Worm (Caenorhabditis elegans): ENCODE results near the gene F20B6.4.

The F20B6.4 gene

ce11 chrX:4145051-4145826 lies 51.1 kb downstream of the F20B6.4 start (continued):
- TF ChIP-seq lir-3 (tag; optimal IDR thresholded peaks at IDR 0.05; ENCODE audit: poor library complexity) (peak; percentile 8), nhr-71 (tag; optimal IDR thresholded peaks at IDR 0.05) (peak; percentile 89), mep-1 (tag; optimal IDR thresholded peaks at IDR 0.05) (peak; percentile 66), jun-1 (tag; optimal IDR thresholded peaks at IDR 0.05) (peak; percentile 41), lin-39 (tag; optimal IDR thresholded peaks at IDR 0.05) (peak; percentile 29), ztf-11 (tag; optimal IDR thresholded peaks at IDR 0.05) (peak in 1 of 2 experiments; percentile 16), C16A3.4 (tag; optimal IDR thresholded peaks at IDR 0.05) (peak; percentile 76), pax-3 (tag; optimal IDR thresholded peaks at IDR 0.05) (peak; percentile 19), lin-15B (tag; optimal IDR thresholded peaks at IDR 0.05) (no peak), skn-1 (tag; optimal IDR thresholded peaks at IDR 0.05) (peak; percentile 96), unc-98 (GFP tag; IDR thresholded peaks at IDR 0.05) (no peak), grh-1 (GFP tag; IDR thresholded peaks at IDR 0.05) (0 out of 2 replicates have a peak, but pooled peaks have one; percentile 39), ets-5 (GFP tag; IDR thresholded peaks at IDR 0.05) (0 out of 2 replicates have a peak, but pooled peaks have one; percentile 14), irx-1 (tag; optimal IDR thresholded peaks at IDR 0.05) (peak; percentile 71), tlp-1 (tag; optimal IDR thresholded peaks at IDR 0.05) (no peak), snu-23 (GFP tag; optimal IDR thresholded peaks at IDR 0.05) (peak; percentile 85), nhr-90 (tag; optimal IDR thresholded peaks at IDR 0.05; ENCODE audit: poor library complexity) (peak; percentile 79), unc-62 (GFP tag; optimal IDR thresholded peaks at IDR 0.05) (no peak), hlh-4 (tag; optimal IDR thresholded peaks at IDR 0.05) (no peak), efl-3 (GFP tag; optimal IDR thresholded peaks at IDR 0.05) (no peak), fkh-8 (tag; optimal IDR thresholded peaks at IDR 0.05) (peak; percentile 87), tbx-2 (tag; optimal IDR thresholded peaks at IDR 0.05) (peak; percentile 79), vab-15 (tag; optimal IDR thresholded peaks at IDR 0.05) (no peak), hpl-2 (GFP tag; optimal IDR thresholded peaks at IDR 0.05) (no peak), swsn-7 (tag; optimal IDR thresholded peaks at IDR 0.05) (peak; percentile 64), mdl-1 (tag; optimal IDR thresholded peaks at IDR 0.05) (peak; percentile 48 to 99), lin-14 (GFP tag; optimal IDR thresholded peaks at IDR 0.05) (peak; percentile 92), efl-1 (optimal IDR thresholded peaks at IDR 0.05) (peak; percentile 2 to 22), efl-1 (GFP tag; optimal IDR thresholded peaks at IDR 0.05 in 1 of 2) (peak in 1 of 2 experiments; percentile 90), ceh-90 (tag; optimal IDR thresholded peaks at IDR 0.05) (no peak), snpc-4 (tag; optimal IDR thresholded peaks at IDR 0.05) (peak; percentile 7), dpl-1 (GFP tag; optimal IDR thresholded peaks at IDR 0.05) (peak; percentile 1 to 19 (median 7)), ceh-82 (tag; optimal IDR thresholded peaks at IDR 0.05) (peak; percentile 40 to 58 (median 58))

ce11 chrX:4144136-4144781 lies 52.1 kb downstream of the F20B6.4 start:
- TF ChIP-seq mep-1 (tag; optimal IDR thresholded peaks at IDR 0.05) (peak; percentile 4), pqm-1 (tag; optimal IDR thresholded peaks at IDR 0.05) (no peak), lin-39 (tag; optimal IDR thresholded peaks at IDR 0.05) (no peak), nhr-28 (tag; optimal IDR thresholded peaks at IDR 0.05) (no peak), egl-13 (tag; optimal IDR thresholded peaks at IDR 0.05) (no peak), C34B4.2 (tag; optimal IDR thresholded peaks at IDR 0.05) (no peak), nhr-20 (tag; optimal IDR thresholded peaks at IDR 0.05) (peak; percentile 33), nhr-71 (tag; optimal IDR thresholded peaks at IDR 0.05) (peak; percentile 28), lin-13 (GFP tag; optimal IDR thresholded peaks at IDR 0.05) (no peak), fos-1 (tag; optimal IDR thresholded peaks at IDR 0.05) (no peak), snu-23 (GFP tag; optimal IDR thresholded peaks at IDR 0.05) (peak; percentile 2), rnt-1 (tag; optimal IDR thresholded peaks at IDR 0.05) (peak; percentile 34), F16B12.6 (tag; optimal IDR thresholded peaks at IDR 0.05) (no peak), lin-14 (GFP tag; optimal IDR thresholded peaks at IDR 0.05) (peak; percentile 57), mdl-1 (tag; optimal IDR thresholded peaks at IDR 0.05) (peak in 1 of 2 experiments; percentile 31), irx-1 (tag; optimal IDR thresholded peaks at IDR 0.05) (no peak), nhr-90 (tag; optimal IDR thresholded peaks at IDR 0.05; ENCODE audit: poor library complexity) (peak; percentile 16), isw-1 (GFP tag; IDR thresholded peaks at IDR 0.05) (no peak), elt-2 (tag; optimal IDR thresholded peaks at IDR 0.05) (peak; percentile 59), skn-1 (tag; optimal IDR thresholded peaks at IDR 0.05) (peak; percentile 53), unc-130 (tag; optimal IDR thresholded peaks at IDR 0.05) (no peak), unc-98 (GFP tag; IDR thresholded peaks at IDR 0.05) (0 out of 2 replicates have a peak, but pooled peaks have one; percentile 12), ceh-8 (GFP tag; optimal IDR thresholded peaks at IDR 0.05) (no peak), elt-3 (tag; optimal IDR thresholded peaks at IDR 0.05) (peak in 2 of 6 experiments; percentile 6 to 22), nhr-85 (tag) (peak; percentile 76), nhr-76 (tag; optimal IDR thresholded peaks at IDR 0.05) (no peak)
